Fruit fly (Drosophila melanogaster) whole organism, wandering third instar larva: Measurements from ENCODE around the gene GNBP1.

Experiments used
- Abd-B ChIP-seq: fragments of >200 bp; optimal IDR thresholded peaks from 2 replicates; lab custom pipeline; 2017; ENCODE audit warnings: missing biosample characterization, missing genetic modification characterization
- CG32264 ChIP-seq: fragments of 200-800 bp; sonication (Bioruptor generic); optimal IDR thresholded peaks from 2 replicates; lab custom pipeline; 2016; ENCODE audit warnings: missing biosample characterization, missing genetic modification characterization
- CG9705 ChIP-seq: fragments of 200-800 bp; sonication (Bioruptor generic); optimal IDR thresholded peaks from 2 replicates; lab custom pipeline; 2018; ENCODE audit warnings: missing biosample characterization, mild to moderate bottlenecking, missing genetic modification characterization
- CrebA ChIP-seq: fragments of 200-800 bp; sonication (Bioruptor generic); optimal IDR thresholded peaks from 2 replicates; lab custom pipeline; 2016; ENCODE audit warnings: missing biosample characterization, mild to moderate bottlenecking, missing genetic modification characterization, borderline replicate concordance
- Dif ChIP-seq: fragments of 200-275, 200-300 bp; sonication (Bioruptor generic); optimal IDR thresholded peaks from 2 replicates; lab custom pipeline; 2018; ENCODE audit warnings: missing biosample characterization, missing genetic modification characterization; ENCODE audit not compliant: partially characterized antibody
- GATAd ChIP-seq: sonication (Bioruptor generic); optimal IDR thresholded peaks from 2 replicates; lab custom pipeline; 2016; ENCODE audit warnings: missing biosample characterization, missing genetic modification characterization
- HLH106 ChIP-seq: fragments of 200-800 bp; optimal IDR thresholded peaks from 3 replicates; lab custom pipeline; 2019; ENCODE audit warnings: missing biosample characterization, mild to moderate bottlenecking, missing genetic modification characterization, moderate library complexity
- Hnf4 ChIP-seq: fragments of 200-800 bp; sonication (Bioruptor generic); optimal IDR thresholded peaks from 2 replicates; lab custom pipeline; 2016; ENCODE audit warnings: missing biosample characterization, mild to moderate bottlenecking, missing genetic modification characterization
- Hr78 ChIP-seq: fragments of >200 bp; optimal IDR thresholded peaks from 2 replicates; lab custom pipeline; 2017; ENCODE audit warnings: missing biosample characterization, missing genetic modification characterization
- Jra ChIP-seq: sonication (Bioruptor generic); optimal IDR thresholded peaks from 2 replicates; lab custom pipeline; 2016; ENCODE audit warnings: missing biosample characterization, missing genetic modification characterization
- Mio ChIP-seq: sonication (Bioruptor generic); optimal IDR thresholded peaks from 2 replicates; lab custom pipeline; 2016; ENCODE audit warnings: missing biosample characterization, missing genetic modification characterization
- Myc ChIP-seq: fragments of >200 bp; optimal IDR thresholded peaks from 2 replicates; lab custom pipeline; 2017
- N ChIP-seq: fragments of >200 bp; optimal IDR thresholded peaks from 2 replicates; lab custom pipeline; 2018; ENCODE audit warnings: missing biosample characterization, missing external identifiers, missing genetic modification characterization
- OdsH ChIP-seq: fragments of 200-800 bp; sonication (Bioruptor generic); optimal IDR thresholded peaks from 2 replicates; lab custom pipeline; 2016; ENCODE audit warnings: missing biosample characterization, mild to moderate bottlenecking, missing genetic modification characterization
- Sp1 ChIP-seq: fragments of 200-800 bp; sonication (Bioruptor generic); optimal IDR thresholded peaks from 3 replicates; lab custom pipeline; 2019; ENCODE audit warnings: missing biosample characterization, mild to moderate bottlenecking, missing genetic modification characterization, moderate library complexity
- Vsx2 ChIP-seq: fragments of 200-300, 225-300 bp; sonication (Bioruptor generic); optimal IDR thresholded peaks from 2 replicates; lab custom pipeline; 2018; ENCODE audit warnings: missing biosample characterization, missing genetic modification characterization; ENCODE audit not compliant: partially characterized antibody
- br ChIP-seq: fragments of 200-800 bp; sonication (Bioruptor generic); optimal IDR thresholded peaks from 2 replicates; lab custom pipeline; 2016; ENCODE audit warnings: missing biosample characterization, missing genetic modification characterization
- brk ChIP-seq: fragments of 200-800 bp; sonication (Bioruptor generic); optimal IDR thresholded peaks from 2 replicates; lab custom pipeline; 2016; ENCODE audit warnings: missing biosample characterization, mild to moderate bottlenecking, missing genetic modification characterization
- dl ChIP-seq, 2 experiments: fragments of 175-275, 200-275 bp in 1 of 2; fragments of 200-275 bp in 1 of 2; sonication (Bioruptor generic); optimal IDR thresholded peaks; lab custom pipeline; 2018; ENCODE audit warnings: mild to moderate bottlenecking in 2 of 2, missing biosample characterization in 2 of 2, missing genetic modification characterization in 2 of 2, moderate library complexity in 2 of 2; ENCODE audit not compliant: partially characterized antibody in 2 of 2, insufficient read depth in 1 of 2
- dmrt93B ChIP-seq: fragments of 200-800 bp; sonication (Bioruptor generic); optimal IDR thresholded peaks from 2 replicates; lab custom pipeline; 2018; ENCODE audit warnings: missing biosample characterization, mild to moderate bottlenecking, missing genetic modification characterization
- dsf ChIP-seq: sonication (Bioruptor generic); optimal IDR thresholded peaks from 2 replicates; lab custom pipeline; 2016; ENCODE audit warnings: missing biosample characterization, missing genetic modification characterization, borderline replicate concordance
- ey ChIP-seq: fragments of 200-800 bp; sonication (Bioruptor generic); optimal IDR thresholded peaks from 2 replicates; lab custom pipeline; 2016; ENCODE audit warnings: missing biosample characterization, missing genetic modification characterization
- foxo ChIP-seq, 2 experiments: fragments of 200-800 bp; sonication (Bioruptor generic); optimal IDR thresholded peaks; 2 replicates in 1 of 2; 3 replicates in 1 of 2; lab custom pipeline; 2016 to 2017; ENCODE audit warnings: missing biosample characterization in 2 of 2, missing genetic modification characterization in 2 of 2
- h ChIP-seq: fragments of 200-800 bp; sonication (Bioruptor generic); optimal IDR thresholded peaks from 3 replicates; lab custom pipeline; 2016; ENCODE audit warnings: missing biosample characterization, mild to moderate bottlenecking, missing genetic modification characterization
- jim ChIP-seq: fragments of 175-275, 200-325 bp; sonication (Bioruptor generic); optimal IDR thresholded peaks from 2 replicates; lab custom pipeline; 2016; ENCODE audit warnings: missing biosample characterization, mild to moderate bottlenecking, missing genetic modification characterization
- lola ChIP-seq: fragments of >200 bp; optimal IDR thresholded peaks from 2 replicates; lab custom pipeline; 2017; ENCODE audit warnings: missing biosample characterization, missing genetic modification characterization
- pan ChIP-seq: fragments of >200 bp; optimal IDR thresholded peaks from 2 replicates; lab custom pipeline; 2017
- psq ChIP-seq: fragments of 200-800 bp; sonication (Bioruptor generic); optimal IDR thresholded peaks from 3 replicates; lab custom pipeline; 2017; ENCODE audit warnings: missing biosample characterization, mild to moderate bottlenecking, missing genetic modification characterization, moderate library complexity
- rgr ChIP-seq: fragments of 200-800 bp; sonication (Bioruptor generic); optimal IDR thresholded peaks from 3 replicates; lab custom pipeline; 2016; ENCODE audit warnings: missing biosample characterization, mild to moderate bottlenecking, missing genetic modification characterization
- sage ChIP-seq: fragments of 200-800 bp; sonication (Bioruptor generic); optimal IDR thresholded peaks from 2 replicates; lab custom pipeline; 2016; ENCODE audit warnings: missing biosample characterization, mild to moderate bottlenecking, missing genetic modification characterization
- sv ChIP-seq: fragments of 200-800 bp; sonication (Bioruptor generic); optimal IDR thresholded peaks from 3 replicates; lab custom pipeline; 2016; ENCODE audit warnings: missing biosample characterization, missing genetic modification characterization
- tai ChIP-seq: sonication (Bioruptor generic); optimal IDR thresholded peaks from 2 replicates; lab custom pipeline; 2016; ENCODE audit warnings: missing biosample characterization, missing genetic modification characterization
- usp ChIP-seq: fragments of >200 bp; optimal IDR thresholded peaks from 2 replicates; lab custom pipeline; 2017; ENCODE audit warnings: missing biosample characterization, missing genetic modification characterization
- woc ChIP-seq: sonication (Bioruptor generic); optimal IDR thresholded peaks from 2 replicates; lab custom pipeline; 2016; ENCODE audit warnings: missing biosample characterization, mild to moderate bottlenecking, missing genetic modification characterization

The GNBP1 gene

DNA sequence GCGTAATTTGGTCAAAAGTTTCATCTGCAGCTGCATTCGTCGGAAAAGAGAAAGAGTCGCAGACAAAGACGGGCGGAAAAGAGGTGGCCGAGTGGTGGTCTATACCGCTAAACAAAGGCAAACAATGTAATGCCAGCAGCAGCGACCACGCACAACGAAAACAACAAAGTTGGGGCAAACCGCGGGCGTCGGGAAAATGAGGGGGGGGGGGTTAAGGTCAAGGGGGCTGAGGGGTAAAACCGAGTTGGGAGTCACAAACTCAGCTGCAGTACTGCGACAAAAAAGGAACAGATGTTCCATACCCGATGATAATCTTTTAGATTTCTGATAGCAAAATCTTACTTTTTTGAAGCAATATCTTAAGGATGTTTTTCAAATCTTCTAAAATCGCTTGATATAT lies 38.8 kb upstream of the GNBP1 start:
- TF ChIP-seq HLH106 (tag; lab: Kevin White, UChicago) (no peak), tai (GFP tag; lab: Kevin White, UChicago) (no peak), CG9705 (GFP tag; lab: Kevin White, UChicago) (no peak), dsf (no peak), Hnf4 (GFP tag; lab: Kevin White, UChicago) (no peak), h (GFP tag; lab: Kevin White, UChicago) (no peak), Jra (no peak), dl (GFP tag; optimal IDR thresholded peaks at IDR 0.05; lab: Kevin White, UChicago; ENCODE audit: insufficient read depth in 1 of 2, partially characterized antibody in 2 of 2) (no peak), Vsx2 (no peak), GATAd (GFP tag; lab: Kevin White, UChicago) (no peak)

DNA sequence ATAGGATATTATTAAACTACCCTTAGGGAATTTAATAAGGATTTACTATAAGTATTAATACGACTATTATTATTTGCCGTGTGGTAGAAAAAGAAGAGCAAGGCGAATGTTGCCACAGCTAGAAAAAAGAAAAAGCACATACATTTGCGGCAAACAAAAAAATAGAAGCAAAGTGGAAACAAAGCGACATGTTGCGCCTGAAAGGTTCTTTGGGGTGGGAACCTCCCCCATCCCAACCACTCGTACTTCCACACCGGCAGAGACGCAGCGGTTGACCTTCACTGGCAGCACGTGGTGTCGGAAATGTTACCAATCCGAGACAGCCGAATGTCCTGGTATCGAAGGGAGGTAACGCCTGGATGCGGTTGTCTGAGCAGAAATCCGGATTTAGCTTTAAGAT lies 38.3 kb upstream of the GNBP1 start:
- no peak for TF ChIP-seq pan
- no peak for TF ChIP-seq tai (GFP tag; lab: Kevin White, UChicago)
- TF ChIP-seq rgr: no peak
- TF ChIP-seq br (GFP tag; lab: Kevin White, UChicago): no peak
- TF ChIP-seq Sp1 (GFP tag; lab: Kevin White, UChicago): no peak
- no peak for TF ChIP-seq dl (GFP tag; optimal IDR thresholded peaks at IDR 0.05; lab: Kevin White, UChicago; ENCODE audit: insufficient read depth in 1 of 2, partially characterized antibody in 2 of 2)
- TF ChIP-seq ey (GFP tag; lab: Kevin White, UChicago): no peak
- no peak for TF ChIP-seq woc (GFP tag; lab: Kevin White, UChicago)
- no peak for TF ChIP-seq N
- no peak for TF ChIP-seq dmrt93B (GFP tag; lab: Kevin White, UChicago)
- TF ChIP-seq Vsx2: no peak
- no peak for TF ChIP-seq Mio
- no peak for TF ChIP-seq dsf
- TF ChIP-seq h (GFP tag; lab: Kevin White, UChicago): no peak
- no peak for TF ChIP-seq usp (GFP tag; lab: Kevin White, UChicago)
- TF ChIP-seq CrebA: no peak
- TF ChIP-seq, all 38 proteins: peak for 0

DNA sequence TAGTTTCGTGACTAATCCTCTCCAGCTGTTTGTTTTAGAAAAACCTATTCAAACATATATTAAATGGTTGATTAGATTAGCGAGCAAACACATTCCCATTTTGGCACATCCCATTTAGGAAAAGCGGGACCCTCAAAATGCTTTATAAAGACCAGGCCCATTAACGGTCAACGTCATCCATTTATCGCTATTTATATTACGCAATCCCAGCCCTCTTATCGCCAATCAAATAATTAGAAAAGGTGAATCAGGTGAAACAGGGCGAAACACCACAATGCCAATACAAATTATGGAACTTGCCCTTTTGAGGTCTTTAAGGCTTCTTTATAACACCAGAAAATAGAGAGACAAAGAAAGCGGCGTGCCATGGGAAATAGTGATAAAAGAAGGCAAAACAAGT lies 37.6 kb upstream of the GNBP1 start:
- no peak for TF ChIP-seq Sp1 (GFP tag; lab: Kevin White, UChicago)
- TF ChIP-seq h (GFP tag; lab: Kevin White, UChicago): no peak
- no peak for TF ChIP-seq foxo (GFP tag; optimal IDR thresholded peaks at IDR 0.05; lab: Kevin White, UChicago)
- no peak for TF ChIP-seq HLH106 (tag; lab: Kevin White, UChicago)
- no peak for TF ChIP-seq sv (GFP tag; lab: Kevin White, UChicago)
- TF ChIP-seq woc (GFP tag; lab: Kevin White, UChicago): no peak
- no peak for TF ChIP-seq br (GFP tag; lab: Kevin White, UChicago)
- no peak for TF ChIP-seq CrebA
- TF ChIP-seq ey (GFP tag; lab: Kevin White, UChicago): no peak
- no peak for TF ChIP-seq Hr78 (GFP tag; lab: Kevin White, UChicago)
- no peak for TF ChIP-seq CG32264 (GFP tag; lab: Kevin White, UChicago)
- no peak for TF ChIP-seq Jra
- TF ChIP-seq Vsx2: no peak
- TF ChIP-seq GATAd (GFP tag; lab: Kevin White, UChicago): no peak
- TF ChIP-seq brk (GFP tag; lab: Kevin White, UChicago): no peak

DNA sequence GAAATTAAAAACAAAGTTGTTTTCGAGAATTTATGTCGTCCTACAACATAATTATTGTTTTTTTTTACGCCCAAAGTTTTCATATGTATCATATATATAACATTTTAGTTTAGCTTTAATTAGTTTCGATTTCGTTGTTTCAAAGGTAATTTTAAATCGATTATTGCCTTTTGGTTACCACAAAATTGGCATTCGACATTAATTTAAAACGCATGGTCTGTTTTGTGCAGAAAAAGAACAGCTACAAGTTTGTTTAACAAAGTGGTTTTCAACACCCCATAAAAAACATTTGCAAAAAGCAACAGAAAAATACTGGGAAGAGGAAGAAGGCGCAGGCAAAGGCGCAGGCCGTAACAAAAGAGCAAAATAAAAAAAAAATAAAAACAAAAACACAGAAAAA lies 37.1 kb upstream of the GNBP1 start:
- TF ChIP-seq sv (GFP tag; lab: Kevin White, UChicago): no peak
- no peak for TF ChIP-seq Hr78 (GFP tag; lab: Kevin White, UChicago)
- no peak for TF ChIP-seq brk (GFP tag; lab: Kevin White, UChicago)
- TF ChIP-seq Hnf4 (GFP tag; lab: Kevin White, UChicago): no peak
- no peak for TF ChIP-seq Jra
- no peak for TF ChIP-seq tai (GFP tag; lab: Kevin White, UChicago)
- TF ChIP-seq Vsx2: no peak
- no peak for TF ChIP-seq woc (GFP tag; lab: Kevin White, UChicago)
- TF ChIP-seq rgr: no peak
- TF ChIP-seq usp (GFP tag; lab: Kevin White, UChicago): no peak
- TF ChIP-seq Sp1 (GFP tag; lab: Kevin White, UChicago): no peak
- TF ChIP-seq foxo (GFP tag; optimal IDR thresholded peaks at IDR 0.05; lab: Kevin White, UChicago): no peak
- TF ChIP-seq OdsH: no peak

DNA sequence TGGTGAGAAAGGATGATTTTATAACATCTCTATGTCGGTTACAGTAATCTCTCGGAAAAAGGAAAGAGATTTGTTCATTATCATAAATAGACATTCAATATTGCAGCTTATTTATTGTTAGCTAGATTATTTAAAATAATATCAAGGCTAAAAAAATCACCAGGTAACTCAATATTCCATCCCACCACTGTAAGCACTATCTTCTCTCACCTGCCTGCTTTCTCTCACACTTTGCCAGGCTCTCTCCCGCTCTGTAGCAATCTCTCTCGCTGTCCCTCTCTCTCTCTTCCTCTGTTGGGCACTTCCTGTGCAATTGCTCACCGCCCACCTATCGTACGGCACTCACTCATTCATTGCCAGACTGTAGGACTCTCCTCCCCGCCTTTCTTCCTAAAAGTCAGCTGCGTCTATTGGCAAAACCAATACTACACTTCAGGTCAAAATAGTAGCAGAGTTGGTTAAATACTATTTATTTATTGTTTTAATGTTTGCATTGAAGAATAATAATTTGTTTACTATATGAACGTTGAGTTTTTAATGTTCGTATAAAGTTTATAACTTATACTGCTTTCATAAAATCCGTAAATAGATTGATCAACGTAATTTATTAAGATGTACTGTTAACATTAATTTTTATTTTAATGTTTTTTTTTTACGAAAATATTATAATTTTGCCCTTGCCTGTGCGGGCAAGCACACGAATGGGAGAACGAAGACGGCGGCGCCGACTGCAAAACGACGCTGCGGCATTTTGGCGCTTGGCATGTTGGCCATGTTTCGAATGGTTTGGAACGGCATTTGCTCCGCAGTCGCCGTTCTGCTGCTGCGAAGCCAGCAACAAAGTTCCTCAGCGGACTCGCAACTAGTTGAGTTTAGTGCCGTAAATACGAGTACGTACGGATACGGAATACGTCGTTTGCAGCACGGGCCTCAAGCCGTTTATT lies 34.7 kb upstream of the GNBP1 start:
- no peak for TF ChIP-seq pan
- peak; percentile 86 for TF ChIP-seq tai (GFP tag; lab: Kevin White, UChicago)
- peak; percentile 79 for TF ChIP-seq CG9705 (GFP tag; lab: Kevin White, UChicago)
- TF ChIP-seq h (GFP tag; lab: Kevin White, UChicago): peak; percentile 95
- no peak for TF ChIP-seq Myc (lab: Kevin White, UChicago)
- TF ChIP-seq foxo (GFP tag; optimal IDR thresholded peaks at IDR 0.05; lab: Kevin White, UChicago): peak; percentile 13 to 87
- TF ChIP-seq ey (GFP tag; lab: Kevin White, UChicago): peak; percentile 95
- TF ChIP-seq brk (GFP tag; lab: Kevin White, UChicago): peak; percentile 74
- TF ChIP-seq N: no peak
- peak; percentile 67 for TF ChIP-seq CG32264 (GFP tag; lab: Kevin White, UChicago)
- peak; percentile 74 for TF ChIP-seq woc (GFP tag; lab: Kevin White, UChicago)
- TF ChIP-seq br (GFP tag; lab: Kevin White, UChicago): peak; percentile 76
- TF ChIP-seq Hnf4 (GFP tag; lab: Kevin White, UChicago): peak; percentile 87
- peak; percentile 77 for TF ChIP-seq dmrt93B (GFP tag; lab: Kevin White, UChicago)
- peak; percentile 67 for TF ChIP-seq sage (GFP tag; lab: Kevin White, UChicago)
- no peak for TF ChIP-seq usp (GFP tag; lab: Kevin White, UChicago)
- TF ChIP-seq Jra: peak; percentile 62
- peak; percentile 99 for TF ChIP-seq Dif (GFP tag; lab: Kevin White, UChicago)
- no peak for TF ChIP-seq Hr78 (GFP tag; lab: Kevin White, UChicago)
- TF ChIP-seq lola (GFP tag; lab: Kevin White, UChicago): no peak
- TF ChIP-seq psq (GFP tag; lab: Kevin White, UChicago): peak; percentile 86
- TF ChIP-seq CrebA: peak; percentile 46
- TF ChIP-seq jim (GFP tag; lab: Kevin White, UChicago): no peak
- no peak for TF ChIP-seq Abd-B (GFP tag; lab: Kevin White, UChicago)
- peak; percentile 69 for TF ChIP-seq GATAd (GFP tag; lab: Kevin White, UChicago)
- TF ChIP-seq rgr: peak; percentile 94
